Worm (Caenorhabditis elegans) whole organism, L2 larva: ENCODE data around the gene T07A9.15.

Experiments used
- C34F6.9 ChIP-seq: fragments of 150-350 bp; optimal IDR thresholded peaks from 2 replicates; lab custom pipeline; 2014; ENCODE audit warnings: missing biosample characterization, missing genetic modification characterization
- R02D3.7 ChIP-seq: fragments of 150-350 bp; optimal IDR thresholded peaks from 2 replicates; lab custom pipeline; 2014; ENCODE audit warnings: missing biosample characterization, missing genetic modification characterization
- Y55F3AM.14 ChIP-seq: fragments of 200-800 bp; sonication (Bioruptor generic); optimal IDR thresholded peaks from 2 replicates; lab custom pipeline; 2018; ENCODE audit warnings: mild to moderate bottlenecking, missing genetic modification characterization, missing compliant biosample characterization
- ZK546.5 ChIP-seq: sonication (generic microtip); optimal IDR thresholded peaks from 2 replicates; lab custom pipeline; 2017; ENCODE audit warnings: missing biosample characterization, missing genetic modification characterization
- aly-2 ChIP-seq: fragments of 150-350 bp; optimal IDR thresholded peaks from 2 replicates; lab custom pipeline; 2014; ENCODE audit warnings: missing biosample characterization, missing genetic modification characterization
- ama-1 ChIP-seq: fragments of 150-350 bp; optimal IDR thresholded peaks from 2 replicates; lab custom pipeline; 2018; ENCODE audit warnings: inconsistent platforms
- ceh-16 ChIP-seq: fragments of 150-350 bp; optimal IDR thresholded peaks from 2 replicates; lab custom pipeline; 2014; ENCODE audit warnings: missing biosample characterization, missing genetic modification characterization
- ceh-82 ChIP-seq: fragments of 150-350 bp; optimal IDR thresholded peaks from 2 replicates; lab custom pipeline; 2014; ENCODE audit warnings: missing biosample characterization, missing genetic modification characterization
- crh-2 ChIP-seq: sonication (generic microtip); optimal IDR thresholded peaks from 2 replicates; lab custom pipeline; 2017; ENCODE audit warnings: missing biosample characterization, missing genetic modification characterization
- dmd-4 ChIP-seq: sonication (generic microtip); optimal IDR thresholded peaks from 2 replicates; lab custom pipeline; 2017; ENCODE audit warnings: missing biosample characterization, missing genetic modification characterization
- egl-27 ChIP-seq: sonication (generic microtip); optimal IDR thresholded peaks from 3 replicates; lab custom pipeline; 2017; ENCODE audit warnings: missing biosample characterization, missing genetic modification reagents, missing genetic modification characterization
- elt-1 ChIP-seq: fragments of 150-350 bp; optimal IDR thresholded peaks from 2 replicates; lab custom pipeline; 2014; ENCODE audit warnings: missing biosample characterization, missing genetic modification characterization
- elt-3 ChIP-seq: sonication (generic microtip); optimal IDR thresholded peaks from 2 replicates; lab custom pipeline; 2017; ENCODE audit warnings: missing biosample characterization, missing genetic modification characterization
- fos-1 ChIP-seq: fragments of 150-350 bp; optimal IDR thresholded peaks from 2 replicates; lab custom pipeline; 2014; ENCODE audit warnings: missing biosample characterization, missing genetic modification characterization
- lin-11 ChIP-seq: fragments of 150-350 bp; sonication (generic microtip); optimal IDR thresholded peaks from 2 replicates; lab custom pipeline; 2014; ENCODE audit warnings: missing biosample characterization, missing genetic modification characterization, inconsistent platforms, mixed read lengths
- lin-13 ChIP-seq: fragments of 150-350 bp; optimal IDR thresholded peaks from 2 replicates; lab custom pipeline; 2014; ENCODE audit warnings: missing biosample characterization, missing genetic modification reagents, missing genetic modification characterization
- lin-39 ChIP-seq: fragments of 150-350 bp; optimal IDR thresholded peaks from 2 replicates; lab custom pipeline; 2014; ENCODE audit warnings: missing biosample characterization, missing genetic modification reagents, missing genetic modification characterization
- lsy-2 ChIP-seq, 2 experiments: fragments of 150-350 bp in 1 of 2; sonication (generic microtip) in 1 of 2; optimal IDR thresholded peaks; 2 replicates each; lab custom pipeline; 2014 to 2017; ENCODE audit warnings: missing biosample characterization in 2 of 2, missing genetic modification characterization in 2 of 2
- mab-5 ChIP-seq: fragments of 150-350 bp; optimal IDR thresholded peaks from 2 replicates; lab custom pipeline; 2014; ENCODE audit warnings: missing biosample characterization, missing genetic modification characterization
- mbf-1 ChIP-seq: sonication (generic microtip); optimal IDR thresholded peaks from 2 replicates; lab custom pipeline; 2017; ENCODE audit warnings: missing biosample characterization, missing genetic modification characterization
- nhr-10 ChIP-seq: sonication (generic microtip); optimal IDR thresholded peaks from 2 replicates; lab custom pipeline; 2017; ENCODE audit warnings: missing biosample characterization, missing genetic modification characterization
- nhr-12 ChIP-seq: fragments of 150-350 bp; optimal IDR thresholded peaks from 2 replicates; lab custom pipeline; 2014; ENCODE audit warnings: missing biosample characterization, missing genetic modification characterization
- nhr-21 ChIP-seq: fragments of 150-350 bp; optimal IDR thresholded peaks from 2 replicates; lab custom pipeline; 2014; ENCODE audit warnings: missing biosample characterization, missing genetic modification characterization
- nhr-25 ChIP-seq: fragments of 150-350 bp; sonication (generic microtip); optimal IDR thresholded peaks from 3 replicates; lab custom pipeline; 2014; ENCODE audit warnings: missing biosample characterization, missing genetic modification characterization
- nhr-77 ChIP-seq: fragments of 150-350 bp; optimal IDR thresholded peaks from 2 replicates; lab custom pipeline; 2014; ENCODE audit warnings: missing biosample characterization, missing genetic modification characterization
- peb-1 ChIP-seq: fragments of 150-350 bp; optimal IDR thresholded peaks from 2 replicates; lab custom pipeline; 2014; ENCODE audit warnings: missing biosample characterization, missing genetic modification characterization
- sem-4 ChIP-seq: fragments of 150-350 bp; optimal IDR thresholded peaks from 2 replicates; lab custom pipeline; 2014; ENCODE audit warnings: missing biosample characterization, missing genetic modification reagents, missing genetic modification characterization
- skn-1 ChIP-seq: sonication (generic microtip); optimal IDR thresholded peaks from 2 replicates; lab custom pipeline; 2017; ENCODE audit warnings: missing biosample characterization, missing genetic modification characterization
- sma-9 ChIP-seq, 2 experiments: fragments of 150-350 bp in 1 of 2; sonication (generic microtip) in 1 of 2; optimal IDR thresholded peaks; 2 replicates each; lab custom pipeline; 2014 to 2016; ENCODE audit warnings: missing genetic modification characterization in 2 of 2, mild to moderate bottlenecking in 1 of 2, missing biosample characterization in 1 of 2, missing compliant biosample characterization in 1 of 2, missing genetic modification reagents in 1 of 2, moderate library complexity in 1 of 2
- snpc-4 ChIP-seq: fragments of 150-350 bp; optimal IDR thresholded peaks from 2 replicates; lab custom pipeline; 2014; ENCODE audit warnings: missing biosample characterization, missing genetic modification characterization
- unc-39 ChIP-seq: fragments of 150-350 bp; optimal IDR thresholded peaks from 2 replicates; lab custom pipeline; 2014; ENCODE audit warnings: missing biosample characterization, missing genetic modification characterization
- unc-55 ChIP-seq: fragments of 150-350 bp; sonication (generic microtip); optimal IDR thresholded peaks from 3 replicates; lab custom pipeline; 2014; ENCODE audit warnings: missing biosample characterization, missing genetic modification reagents, missing genetic modification characterization
- unc-62 ChIP-seq: fragments of 150-350 bp; optimal IDR thresholded peaks from 2 replicates; lab custom pipeline; 2014; ENCODE audit warnings: missing biosample characterization, missing genetic modification reagents, missing genetic modification characterization
- zag-1 ChIP-seq: fragments of 150-350 bp; optimal IDR thresholded peaks from 2 replicates; lab custom pipeline; 2014; ENCODE audit warnings: missing biosample characterization, missing genetic modification characterization
- ztf-11 ChIP-seq: sonication (generic microtip); optimal IDR thresholded peaks from 2 replicates; lab custom pipeline; 2017; ENCODE audit warnings: missing biosample characterization, missing genetic modification characterization
- ztf-4 ChIP-seq: fragments of 150-350 bp; optimal IDR thresholded peaks from 2 replicates; lab custom pipeline; 2014; ENCODE audit warnings: missing biosample characterization, missing genetic modification characterization

The T07A9.15 gene

DNA sequence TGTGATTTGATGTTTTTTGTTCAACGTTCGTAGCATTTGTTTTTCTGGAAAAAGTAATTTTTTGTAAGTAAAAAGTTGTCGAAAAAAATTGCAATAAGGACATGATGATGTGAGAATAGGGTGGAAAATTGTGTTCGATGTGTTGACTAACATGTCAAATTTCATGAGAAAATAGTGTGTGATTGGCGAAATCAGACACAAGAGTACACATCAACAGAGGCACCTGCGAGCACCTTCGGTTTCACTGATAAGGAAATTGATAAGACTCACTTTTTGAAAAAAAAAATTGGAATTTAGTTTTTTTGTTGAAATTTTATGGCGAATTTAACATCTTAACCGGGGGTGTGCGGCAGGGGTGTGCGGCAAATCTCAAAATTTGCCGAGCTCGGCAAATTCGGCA lies 47.2 kb upstream of the T07A9.15 start, which contains the start of gene hum-8:
Gene hum-8, minus strand, starts transcription at position 46 of the 400 bp plus-strand sequence.
- no peak for TF ChIP-seq unc-55 (GFP tag; lab: Kevin White, UChicago)
- TF ChIP-seq fos-1 (tag; lab: Kevin White, UChicago) = peak; percentile 91
- TF ChIP-seq mbf-1 (tag; lab: Kevin White, UChicago) = no peak

DNA sequence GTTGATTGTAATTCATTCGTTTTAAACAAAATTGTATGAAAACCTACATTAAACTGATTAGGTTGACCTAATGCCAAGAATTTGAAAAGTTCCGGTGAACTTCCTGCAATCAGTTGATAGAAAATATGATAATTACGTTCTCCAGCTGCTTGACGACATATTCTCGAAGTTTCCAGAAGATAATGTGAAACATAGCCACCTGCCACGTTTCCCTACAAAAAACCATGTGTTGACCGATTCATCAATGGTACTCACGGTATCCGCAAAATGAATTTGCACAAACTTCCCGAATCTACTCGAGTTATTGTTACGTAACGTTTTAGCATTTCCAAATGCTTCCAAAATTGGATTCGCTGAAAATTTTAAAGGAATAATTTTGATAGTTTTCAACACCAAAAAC lies 45.0 kb upstream of the T07A9.15 start:
- TF ChIP-seq ceh-16 (tag; lab: Kevin White, UChicago) (no peak), lin-11 (tag; lab: Kevin White, UChicago) (no peak), zag-1 (no peak), ztf-11 (no peak), peb-1 (tag; lab: Kevin White, UChicago) (no peak), nhr-21 (no peak), skn-1 (tag; lab: Kevin White, UChicago) (no peak), ceh-82 (no peak), aly-2 (no peak), unc-55 (GFP tag; lab: Kevin White, UChicago) (no peak), sem-4 (tag; lab: Kevin White, UChicago) (no peak), crh-2 (no peak), nhr-25 (no peak), mbf-1 (tag; lab: Kevin White, UChicago) (no peak), C34F6.9 (no peak), lin-13 (no peak), ama-1 (lab: Kevin White, UChicago) (no peak)

ce11 chrIV:428869-429268 lies 35.5 kb upstream of the T07A9.15 start, which contains the start of gene Y66H1A.5:
Gene Y66H1A.5 (minus strand): TSS chrIV:429133.
- TF ChIP-seq lin-13 = no peak
- TF ChIP-seq fos-1 (tag; lab: Kevin White, UChicago) = peak; percentile 57

DNA sequence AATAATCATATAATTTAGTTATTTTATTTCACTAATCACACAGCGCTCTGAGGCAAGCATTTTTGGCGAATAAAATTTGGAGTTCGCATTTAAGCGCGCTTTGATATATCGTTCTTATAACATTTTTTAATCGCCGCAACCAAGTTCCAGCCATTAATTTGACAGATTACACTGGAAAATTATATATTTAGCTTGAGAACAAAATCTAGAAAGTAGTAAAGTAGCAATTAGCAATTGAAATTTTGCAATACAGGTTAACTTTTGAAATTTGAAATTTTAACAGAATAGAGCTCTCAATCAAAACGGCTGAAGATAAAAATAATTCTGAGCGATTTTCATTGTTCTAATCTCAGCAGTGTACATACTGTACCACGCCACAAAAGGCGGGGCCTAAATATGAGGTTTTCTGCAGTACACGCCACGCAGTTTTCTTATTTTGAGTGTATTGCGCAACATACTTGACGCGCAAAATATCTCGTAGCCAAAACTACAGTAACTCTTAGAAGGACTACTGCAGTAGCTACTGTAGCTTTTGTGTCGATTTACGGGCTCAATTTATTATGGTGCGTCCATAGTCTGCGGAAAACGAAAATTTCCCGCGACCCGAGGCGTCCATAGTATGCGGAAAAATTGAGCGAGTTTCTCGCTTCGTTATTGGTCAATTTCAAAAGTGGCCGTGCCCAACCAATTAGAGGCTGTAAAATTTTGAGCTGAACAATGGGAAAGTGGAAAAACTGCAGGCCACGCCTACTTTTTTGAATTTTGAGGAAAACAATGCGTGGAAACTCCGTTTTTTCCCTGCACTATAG lies 34.0 kb upstream of the T07A9.15 start:
- TF ChIP-seq Y55F3AM.14 (no peak), mab-5 (tag; lab: Kevin White, UChicago) (no peak), ceh-16 (tag; lab: Kevin White, UChicago) (no peak), lin-39 (no peak), aly-2 (no peak), sem-4 (tag; lab: Kevin White, UChicago) (no peak), lsy-2 (tag; optimal IDR thresholded peaks at IDR 0.05; lab: Kevin White, UChicago) (no peak), nhr-10 (no peak)
- TF ChIP-seq, all 48 proteins: peak for 0

DNA sequence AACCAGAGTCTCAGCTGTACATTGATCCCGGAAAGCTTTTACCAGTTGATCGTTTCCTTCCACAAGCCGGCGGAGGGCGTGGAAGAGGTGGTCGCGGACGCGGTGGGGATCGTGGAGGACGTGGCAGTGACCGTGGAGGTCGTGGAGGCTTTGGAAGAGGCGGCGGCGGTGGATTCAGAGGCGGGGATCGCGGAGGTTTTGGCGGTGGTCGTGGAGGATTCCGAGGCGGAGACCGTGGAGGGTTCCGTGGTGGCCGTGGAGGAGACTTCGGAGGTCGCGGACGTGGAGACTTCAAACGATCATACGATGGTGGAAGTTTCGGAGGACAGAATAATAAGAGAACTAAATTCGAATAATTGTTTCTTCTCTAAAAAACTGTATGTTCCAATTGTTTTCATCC lies 33.3 kb upstream of the T07A9.15 start:
- TF ChIP-seq egl-27 (tag; lab: Kevin White, UChicago) (no peak), elt-1 (tag; lab: Kevin White, UChicago) (no peak), Y55F3AM.14 (no peak), unc-62 (GFP tag; lab: Kevin White, UChicago) (no peak), nhr-77 (tag; lab: Kevin White, UChicago) (no peak), ztf-4 (tag; lab: Kevin White, UChicago) (no peak), sma-9 (GFP tag; optimal IDR thresholded peaks at IDR 0.05; lab: Kevin White, UChicago) (no peak), sma-9 (tag; optimal IDR thresholded peaks at IDR 0.05; lab: Kevin White, UChicago) (no peak), skn-1 (tag; lab: Kevin White, UChicago) (no peak), unc-55 (GFP tag; lab: Kevin White, UChicago) (no peak), snpc-4 (tag; lab: Kevin White, UChicago) (no peak), ceh-82 (no peak), sem-4 (tag; lab: Kevin White, UChicago) (no peak)

DNA sequence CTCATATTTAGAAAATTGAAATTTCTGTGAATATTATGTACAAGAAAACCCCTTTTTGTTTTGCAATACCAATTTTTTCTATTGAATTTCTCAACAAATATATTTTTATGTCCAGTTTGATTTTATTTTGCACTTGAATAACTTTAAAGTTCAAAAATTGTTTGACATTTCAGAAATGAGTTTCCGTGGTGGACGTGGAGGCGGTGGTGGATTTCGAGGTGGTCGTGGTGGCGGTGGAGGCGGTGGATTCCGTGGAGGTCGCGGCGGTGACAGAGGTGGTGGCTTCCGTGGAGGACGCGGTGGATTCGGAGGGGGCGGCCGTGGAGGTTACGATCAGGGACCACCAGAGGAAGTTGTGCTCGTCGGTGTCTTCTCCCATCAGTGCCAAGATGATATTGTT lies 32.6 kb upstream of the T07A9.15 start, which contains the start of gene garr-1:
Gene garr-1, plus strand, starts transcription at position 174 of the 400 bp plus-strand sequence.
- TF ChIP-seq mab-5 (tag; lab: Kevin White, UChicago) (no peak), unc-39 (tag; lab: Kevin White, UChicago) (no peak), nhr-21 (no peak), dmd-4 (tag; lab: Kevin White, UChicago) (no peak), R02D3.7 (tag; lab: Kevin White, UChicago) (no peak), lin-39 (no peak), nhr-10 (no peak), elt-3 (no peak), ceh-16 (tag; lab: Kevin White, UChicago) (no peak), ZK546.5 (tag; lab: Kevin White, UChicago) (no peak), nhr-12 (tag; lab: Kevin White, UChicago) (no peak), lsy-2 (tag; optimal IDR thresholded peaks at IDR 0.05; lab: Kevin White, UChicago) (no peak), ztf-11 (no peak), egl-27 (tag; lab: Kevin White, UChicago) (no peak), unc-55 (GFP tag; lab: Kevin White, UChicago) (no peak), lin-13 (no peak)
